Fruit fly (Drosophila melanogaster) whole organism, adult: Measurements from ENCODE around the gene CG2652.

Experiments
- CG11617 ChIP-seq: fragments of 200-800 bp; sonication (Bioruptor generic); optimal IDR thresholded peaks from 2 replicates; lab custom pipeline; 2017; ENCODE audit warnings: mild to moderate bottlenecking, missing biosample characterization, missing genetic modification reagents, missing genetic modification characterization
- CG33017 ChIP-seq: fragments of 200-800 bp; sonication (Bioruptor generic); optimal IDR thresholded peaks from 2 replicates; lab custom pipeline; 2018; ENCODE audit warnings: missing biosample characterization, mild to moderate bottlenecking, missing genetic modification characterization, moderate library complexity
- CG5204 ChIP-seq: fragments of 200-800 bp; sonication (Bioruptor generic); optimal IDR thresholded peaks from 2 replicates; lab custom pipeline; 2016; ENCODE audit warnings: missing biosample characterization, missing genetic modification characterization
- Clk ChIP-seq: fragments of 200-800 bp; sonication (Bioruptor generic); optimal IDR thresholded peaks from 2 replicates; lab custom pipeline; 2017; ENCODE audit warnings: missing biosample characterization, missing genetic modification characterization
- Crg-1 ChIP-seq: fragments of 200-800 bp; sonication (Bioruptor generic); optimal IDR thresholded peaks from 2 replicates; lab custom pipeline; 2016; ENCODE audit warnings: missing biosample characterization, missing genetic modification characterization
- Hr96 ChIP-seq: fragments of 200-800 bp; sonication (Bioruptor generic); optimal IDR thresholded peaks from 2 replicates; lab custom pipeline; 2016; ENCODE audit warnings: missing biosample characterization, missing genetic modification characterization
- Mnt ChIP-seq: fragments of 200-800 bp; sonication (Bioruptor generic); optimal IDR thresholded peaks from 2 replicates; lab custom pipeline; 2016; ENCODE audit warnings: missing biosample characterization, mild to moderate bottlenecking, missing genetic modification characterization
- bab1 ChIP-seq: fragments of 200-800 bp; sonication (Bioruptor generic); optimal IDR thresholded peaks from 3 replicates; lab custom pipeline; 2019; ENCODE audit warnings: missing biosample characterization, mild to moderate bottlenecking, missing genetic modification characterization, moderate library complexity
- cnc ChIP-seq, 2 experiments: fragments of >200 bp; optimal IDR thresholded peaks; 2 replicates each; lab custom pipeline; 2017
- kay ChIP-seq: fragments of 200-800 bp; sonication (Bioruptor generic); peaks from one replicate; lab custom pipeline; 2016; ENCODE audit warnings: missing biosample characterization, missing genetic modification characterization, borderline replicate concordance
- ovo ChIP-seq: fragments of 200-800 bp; sonication (Bioruptor generic); optimal IDR thresholded peaks from 2 replicates; lab custom pipeline; 2016; ENCODE audit warnings: missing biosample characterization, missing genetic modification characterization
- pad ChIP-seq: fragments of 200-800 bp; sonication (Bioruptor generic); optimal IDR thresholded peaks from 3 replicates; lab custom pipeline; 2017; ENCODE audit warnings: missing biosample characterization, missing genetic modification characterization, mild to moderate bottlenecking, moderate library complexity, missing genetic modification reagents
- tj ChIP-seq: fragments of 200-800 bp; sonication (Bioruptor generic); optimal IDR thresholded peaks from 3 replicates; lab custom pipeline; 2017; ENCODE audit warnings: missing biosample characterization, mild to moderate bottlenecking, missing genetic modification characterization, moderate library complexity
- toe ChIP-seq: fragments of 200-800 bp; sonication (Bioruptor generic); optimal IDR thresholded peaks from 2 replicates; lab custom pipeline; 2016; ENCODE audit warnings: missing biosample characterization, missing genetic modification characterization

DNA sequence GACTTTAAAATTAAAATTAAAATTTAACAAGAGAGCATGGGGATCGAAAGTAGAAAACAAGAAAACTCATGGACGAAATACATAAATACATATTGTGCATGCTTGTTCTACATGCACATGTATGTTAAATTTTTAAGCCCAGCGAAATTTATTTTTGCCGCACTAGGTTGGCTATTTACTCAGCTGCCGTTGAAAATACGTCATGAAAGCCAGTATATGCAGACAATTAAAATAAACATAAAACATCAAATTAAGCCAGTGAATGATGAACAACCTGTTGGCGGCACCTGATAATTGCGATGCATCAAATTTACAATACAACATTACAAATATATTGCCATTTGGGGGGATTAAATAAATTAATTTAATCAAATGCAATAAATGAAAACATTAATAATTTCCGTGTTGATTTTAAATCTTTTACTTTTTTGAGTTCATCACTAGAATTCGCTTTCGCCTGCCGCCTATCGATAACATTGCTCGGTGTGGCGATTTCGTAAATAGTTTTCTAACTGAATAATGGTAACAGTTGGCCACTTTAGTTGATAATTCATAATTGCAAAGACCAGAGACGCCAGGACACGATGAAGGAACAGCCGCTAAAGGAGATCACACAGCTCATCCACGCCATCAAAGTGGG is 21.5 kb upstream of the CG2652 start, which contains the start of gene eIF2Bbeta:
- no peak for TF ChIP-seq tj (GFP tag; lab: Kevin White, UChicago)
- TF ChIP-seq toe, result no peak
- no peak for TF ChIP-seq pad (GFP tag; lab: Kevin White, UChicago)
- TF ChIP-seq Mnt (GFP tag; lab: Kevin White, UChicago), result no peak
- no peak for TF ChIP-seq Hr96 (GFP tag; lab: Kevin White, UChicago)
- peak; percentile 6 for TF ChIP-seq bab1 (GFP tag; lab: Kevin White, UChicago)
- no peak for TF ChIP-seq ovo (GFP tag; lab: Kevin White, UChicago)
- TF ChIP-seq Clk (GFP tag; lab: Kevin White, UChicago), result no peak
- TF ChIP-seq CG33017 (tag; lab: Kevin White, UChicago), result no peak
- TF ChIP-seq CG5204 (GFP tag; lab: Kevin White, UChicago), result no peak
- no peak for TF ChIP-seq cnc (optimal IDR thresholded peaks at IDR 0.05; lab: Kevin White, UChicago)
- TF ChIP-seq CG11617 (GFP tag; lab: Kevin White, UChicago), result no peak
- TF ChIP-seq kay, result no peak
- no peak for TF ChIP-seq Crg-1 (GFP tag; lab: Kevin White, UChicago)
